Worm (Caenorhabditis elegans) whole organism, L3 larva: ENCODE data around the gene srz-103.

Experiments used
- ama-1 ChIP-seq: fragments of 150-350 bp; optimal IDR thresholded peaks from 2 replicates; lab custom pipeline; 2018
- ceh-28 ChIP-seq: fragments of 150-350 bp; optimal IDR thresholded peaks from 2 replicates; lab custom pipeline; 2014; ENCODE audit warnings: missing biosample characterization, missing genetic modification reagents, missing genetic modification characterization
- elt-3 ChIP-seq, 3 experiments: fragments of 150-350 bp in 1 of 3; sonication (generic microtip) in 2 of 3; optimal IDR thresholded peaks; 2 replicates in 2 of 3; 4 replicates in 1 of 3; lab custom pipeline; 2014 to 2017; ENCODE audit warnings: missing biosample characterization in 3 of 3, missing genetic modification characterization in 3 of 3
- fos-1 ChIP-seq: fragments of 150-350 bp; optimal IDR thresholded peaks from 2 replicates; lab custom pipeline; 2014; ENCODE audit warnings: missing biosample characterization, missing genetic modification characterization
- lin-39 ChIP-seq: fragments of 150-350 bp; optimal IDR thresholded peaks from 2 replicates; lab custom pipeline; 2018; ENCODE audit warnings: missing biosample characterization, missing genetic modification reagents, missing genetic modification characterization
- mdl-1 ChIP-seq: fragments of 150-350 bp; optimal IDR thresholded peaks from 2 replicates; lab custom pipeline; 2014; ENCODE audit warnings: missing biosample characterization, missing genetic modification characterization
- nhr-237 ChIP-seq: fragments of 150-350 bp; optimal IDR thresholded peaks from 2 replicates; lab custom pipeline; 2014; ENCODE audit warnings: missing biosample characterization, missing genetic modification characterization
- nhr-77 ChIP-seq: fragments of 150-350 bp; optimal IDR thresholded peaks from 2 replicates; lab custom pipeline; 2014; ENCODE audit warnings: missing biosample characterization, missing genetic modification characterization
- pha-4 ChIP-seq: fragments of 150-350 bp; optimal IDR thresholded peaks from 2 replicates; lab custom pipeline; 2014; ENCODE audit warnings: missing biosample characterization, missing genetic modification reagents, missing genetic modification characterization
- pqm-1 ChIP-seq: fragments of 150-350 bp; optimal IDR thresholded peaks from 2 replicates; lab custom pipeline; 2017; ENCODE audit warnings: missing biosample characterization, missing genetic modification characterization, inconsistent platforms
- snpc-4 ChIP-seq: fragments of 150-350 bp; optimal IDR thresholded peaks from 2 replicates; lab custom pipeline; 2014; ENCODE audit warnings: missing biosample characterization, missing genetic modification characterization
- tbx-2 ChIP-seq: sonication (generic microtip); optimal IDR thresholded peaks from 2 replicates; lab custom pipeline; 2016; ENCODE audit warnings: mild to moderate bottlenecking, missing genetic modification characterization, missing compliant biosample characterization
- unc-62 ChIP-seq: fragments of 150-350 bp; sonication (generic microtip); optimal IDR thresholded peaks from 4 replicates; lab custom pipeline; 2014; ENCODE audit warnings: missing biosample characterization, missing genetic modification reagents, missing genetic modification characterization
- ztf-11 ChIP-seq: fragments of 150-350 bp; optimal IDR thresholded peaks from 2 replicates; lab custom pipeline; 2014; ENCODE audit warnings: missing biosample characterization, missing genetic modification characterization

DNA sequence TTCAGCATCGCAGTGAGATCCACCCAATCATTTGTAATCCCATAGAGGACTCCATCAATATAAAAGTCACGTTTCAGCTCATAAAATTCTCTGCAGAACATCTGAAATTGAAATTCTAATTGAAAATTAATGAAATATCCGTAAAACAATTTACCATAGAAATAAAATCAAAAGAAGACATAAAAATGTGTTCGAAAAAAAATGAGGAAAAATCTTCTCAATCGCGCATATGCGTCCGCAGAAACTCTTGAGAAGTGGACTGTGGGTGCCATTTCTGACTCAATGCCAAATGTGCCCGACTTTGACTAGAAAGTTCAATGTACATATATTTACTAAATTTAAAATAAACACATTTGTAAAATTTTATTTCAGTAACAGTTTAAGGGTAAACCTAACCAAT lies 10.7 kb downstream of the srz-103 start, which contains the start of gene F14F8.9:
- no peak for TF ChIP-seq pqm-1 (tag; lab: Kevin White, UChicago)
- no peak for TF ChIP-seq ztf-11
- TF ChIP-seq pha-4 (tag; lab: Kevin White, UChicago): no peak
- TF ChIP-seq fos-1: no peak
- TF ChIP-seq unc-62: no peak
- TF ChIP-seq nhr-237 (tag; lab: Kevin White, UChicago): no peak
- TF ChIP-seq nhr-77 (tag; lab: Kevin White, UChicago): no peak
- no peak for TF ChIP-seq ama-1
- no peak for TF ChIP-seq mdl-1 (tag; lab: Kevin White, UChicago)
- no peak for TF ChIP-seq elt-3 (tag; optimal IDR thresholded peaks at IDR 0.05; lab: Kevin White, UChicago)
- TF ChIP-seq tbx-2 (tag; lab: Kevin White, UChicago): no peak
- no peak for TF ChIP-seq lin-39
- no peak for TF ChIP-seq snpc-4 (tag; lab: Kevin White, UChicago)
- no peak for TF ChIP-seq ceh-28 (tag; lab: Kevin White, UChicago)
